Fruit fly (Drosophila melanogaster) whole organism, embryonic: Measurements from ENCODE around the gene CG43318.

Source experiments
- Ada2b ChIP-seq: fragments of 200-800 bp; sonication (Bioruptor generic); IDR thresholded peaks from 2 replicates; pipeline ENCODE4 v1.3.6; 2022; ENCODE audit warnings: missing biosample characterization, missing genetic modification characterization
- BEAF-32 ChIP-seq: fragments of 200-800 bp; sonication (Bioruptor generic); optimal IDR thresholded peaks from 3 replicates; lab custom pipeline; 2017; ENCODE audit warnings: missing biosample characterization, missing genetic modification characterization, mild to moderate bottlenecking, moderate library complexity, missing genetic modification reagents
- CG10959 ChIP-seq: fragments of 200-800 bp; sonication (Bioruptor generic); IDR thresholded peaks from 2 replicates; pipeline ENCODE4 v1.3.6; 2022; ENCODE audit warnings: missing biosample characterization, missing genetic modification characterization
- CG12659 ChIP-seq: fragments of 200-800 bp; sonication (Bioruptor generic); optimal IDR thresholded peaks from 3 replicates; lab custom pipeline; 2017; ENCODE audit warnings: mild to moderate bottlenecking, missing biosample characterization, missing genetic modification reagents, missing genetic modification characterization
- CG12942 ChIP-seq: fragments of 200-800 bp; sonication (Bioruptor generic); optimal IDR thresholded peaks from 3 replicates; lab custom pipeline; 2016; ENCODE audit warnings: missing biosample characterization, missing genetic modification characterization
- CG13287 ChIP-seq: fragments of 200-800 bp; sonication (Bioruptor generic); IDR thresholded peaks from 2 replicates; pipeline ENCODE4 v1.3.6; 2022; ENCODE audit warnings: missing biosample characterization, missing genetic modification characterization; ENCODE audit not compliant: partially characterized antibody
- CG13424 ChIP-seq: fragments of 200-800 bp; sonication (Bioruptor generic); optimal IDR thresholded peaks from 2 replicates; lab custom pipeline; 2019; ENCODE audit warnings: missing biosample characterization, mild to moderate bottlenecking, missing genetic modification characterization, moderate library complexity
- CG15073 ChIP-seq: fragments of 200-800 bp; sonication (Bioruptor generic); optimal IDR thresholded peaks from 2 replicates; lab custom pipeline; 2016; ENCODE audit warnings: missing biosample characterization, missing genetic modification characterization
- CG32767 ChIP-seq: fragments of 200-800 bp; sonication (Bioruptor generic); IDR thresholded peaks from 2 replicates; pipeline ENCODE4 v1.3.6; 2022; ENCODE audit warnings: missing biosample characterization, missing genetic modification characterization
- CG4360 ChIP-seq: fragments of 200-800 bp; sonication (Bioruptor generic); IDR thresholded peaks from 2 replicates; pipeline ENCODE4 v1.3.6; 2022; ENCODE audit warnings: missing biosample characterization, missing genetic modification characterization
- CG43689 ChIP-seq: fragments of 200-800 bp; sonication (Bioruptor generic); IDR thresholded peaks from 2 replicates; pipeline ENCODE4 v1.3.6; 2022; ENCODE audit warnings: missing biosample characterization, missing genetic modification characterization
- CG6272 ChIP-seq: fragments of 200-800 bp; sonication (Bioruptor generic); IDR thresholded peaks from 2 replicates; pipeline ENCODE4 v1.3.6; 2022; ENCODE audit warnings: missing biosample characterization, missing genetic modification characterization
- CG8924 ChIP-seq: fragments of 200-800 bp; optimal IDR thresholded peaks from 3 replicates; lab custom pipeline; 2019; ENCODE audit warnings: missing biosample characterization, mild to moderate bottlenecking, missing genetic modification characterization, moderate library complexity
- CG9727 ChIP-seq: fragments of 200-800 bp; sonication (Bioruptor generic); optimal IDR thresholded peaks from 3 replicates; lab custom pipeline; 2017; ENCODE audit warnings: missing biosample characterization, mild to moderate bottlenecking, missing genetic modification characterization
- CG9817 ChIP-seq: fragments of 200-800 bp; sonication (Bioruptor generic); optimal IDR thresholded peaks from 2 replicates; lab custom pipeline; 2018; ENCODE audit warnings: missing biosample characterization, mild to moderate bottlenecking, missing genetic modification characterization, moderate library complexity
- CG9932 ChIP-seq: fragments of 200-800 bp; sonication (Bioruptor generic); IDR thresholded peaks from 2 replicates; pipeline ENCODE4 v1.3.6; 2022; ENCODE audit warnings: missing biosample characterization, missing genetic modification characterization
- Camta ChIP-seq: fragments of 200-800 bp; sonication (Bioruptor generic); optimal IDR thresholded peaks from 2 replicates; lab custom pipeline; 2016; ENCODE audit warnings: missing biosample characterization, missing genetic modification characterization
- Chrac-16 ChIP-seq: fragments of 200-800 bp; sonication (Bioruptor generic); optimal IDR thresholded peaks from 3 replicates; lab custom pipeline; 2016; ENCODE audit warnings: missing biosample characterization, missing genetic modification characterization
- CkIIα-i1 ChIP-seq: fragments of 200-800 bp; sonication (Bioruptor generic); IDR thresholded peaks from 2 replicates; pipeline ENCODE4 v1.3.6; 2022; ENCODE audit warnings: missing biosample characterization, missing genetic modification characterization
- Dbx ChIP-seq: fragments of 200-800 bp; sonication (Bioruptor generic); IDR thresholded peaks from 3 replicates; pipeline ENCODE4 v1.3.6; 2022; ENCODE audit warnings: missing biosample characterization, missing genetic modification characterization
- E2f1 ChIP-seq: fragments of 200-800 bp; sonication (Bioruptor generic); IDR thresholded peaks from 2 replicates; pipeline ENCODE4 v1.3.6; 2022; ENCODE audit warnings: missing biosample characterization, missing genetic modification characterization
- E2f2 ChIP-seq: fragments of 200-800 bp; sonication (Bioruptor generic); IDR thresholded peaks from 2 replicates; pipeline ENCODE4 v1.3.6; 2022; ENCODE audit warnings: missing biosample characterization, missing genetic modification characterization
- HLH4C ChIP-seq: fragments of 200-800 bp; sonication (Bioruptor generic); IDR thresholded peaks from 3 replicates; pipeline ENCODE4 v1.3.6; 2022; ENCODE audit warnings: missing biosample characterization, missing genetic modification characterization; ENCODE audit not compliant: partially characterized antibody
- HLHmδ ChIP-seq: fragments of 200-800 bp; sonication (Bioruptor generic); optimal IDR thresholded peaks from 2 replicates; lab custom pipeline; 2018; ENCODE audit warnings: missing biosample characterization, mild to moderate bottlenecking, missing genetic modification characterization, moderate library complexity
- Hey ChIP-seq: fragments of 200-800 bp; sonication (Bioruptor generic); optimal IDR thresholded peaks from 3 replicates; lab custom pipeline; 2018; ENCODE audit warnings: missing biosample characterization, mild to moderate bottlenecking, missing genetic modification characterization
- Hsf ChIP-seq: fragments of 200-800 bp; sonication (Bioruptor generic); optimal IDR thresholded peaks from 3 replicates; lab custom pipeline; 2016; ENCODE audit warnings: missing biosample characterization, missing genetic modification characterization
- NFAT ChIP-seq: fragments of 200-800 bp; sonication (Bioruptor generic); IDR thresholded peaks from 2 replicates; pipeline ENCODE4 v1.3.6; 2022; ENCODE audit warnings: missing biosample characterization, missing genetic modification characterization
- Neu2 ChIP-seq: fragments of 200-800 bp; sonication (Bioruptor generic); optimal IDR thresholded peaks from 3 replicates; lab custom pipeline; 2016; ENCODE audit warnings: missing biosample characterization, missing genetic modification characterization, borderline replicate concordance
- NfI ChIP-seq: fragments of 200-800 bp; sonication (Bioruptor generic); optimal IDR thresholded peaks from 3 replicates; lab custom pipeline; 2018; ENCODE audit warnings: missing biosample characterization, mild to moderate bottlenecking, missing genetic modification characterization, moderate library complexity
- Sox100B ChIP-seq: fragments of 200-800 bp; sonication (Bioruptor generic); optimal IDR thresholded peaks from 3 replicates; lab custom pipeline; 2018; ENCODE audit warnings: missing biosample characterization, mild to moderate bottlenecking, missing genetic modification characterization
- Ssrp ChIP-seq: fragments of 200-800 bp; sonication (Bioruptor generic); optimal IDR thresholded peaks from 2 replicates; lab custom pipeline; 2018; ENCODE audit warnings: missing biosample characterization, mild to moderate bottlenecking, missing genetic modification characterization, moderate library complexity
- abd-A ChIP-seq: fragments of 200-800 bp; sonication (Bioruptor generic); optimal IDR thresholded peaks from 3 replicates; lab custom pipeline; 2019; ENCODE audit warnings: missing biosample characterization, mild to moderate bottlenecking, missing genetic modification characterization, moderate library complexity
- amos ChIP-seq: fragments of 200-800 bp; sonication (Bioruptor generic); IDR thresholded peaks from 2 replicates; pipeline ENCODE4 v1.3.6; 2022; ENCODE audit warnings: missing biosample characterization, missing genetic modification characterization; ENCODE audit not compliant: partially characterized antibody
- aop ChIP-seq: fragments of 200-800 bp; sonication (Bioruptor generic); IDR thresholded peaks from 2 replicates; pipeline ENCODE4 v1.3.6; 2022; ENCODE audit warnings: missing biosample characterization, missing genetic modification characterization
- bab2 ChIP-seq: fragments of 200-800 bp; sonication (Bioruptor generic); optimal IDR thresholded peaks from 2 replicates; lab custom pipeline; 2016; ENCODE audit warnings: missing biosample characterization, missing genetic modification characterization
- btn ChIP-seq: fragments of 200-800 bp; sonication (Bioruptor generic); optimal IDR thresholded peaks from 2 replicates; lab custom pipeline; 2016; ENCODE audit warnings: missing biosample characterization, missing genetic modification characterization
- chinmo ChIP-seq: fragments of 200-800 bp; sonication (Bioruptor generic); IDR thresholded peaks from 4 replicates; pipeline ENCODE4 v1.3.6; 2022; ENCODE audit warnings: missing biosample characterization, missing genetic modification characterization; ENCODE audit not compliant: partially characterized antibody
- ci ChIP-seq: fragments of 200-800 bp; sonication (Bioruptor generic); IDR thresholded peaks from 3 replicates; pipeline ENCODE4 v1.3.6; 2022; ENCODE audit warnings: missing biosample characterization, missing genetic modification characterization
- da ChIP-seq: fragments of 200-800 bp; sonication (Bioruptor generic); optimal IDR thresholded peaks from 2 replicates; lab custom pipeline; 2016; ENCODE audit warnings: missing biosample characterization, missing genetic modification characterization
- gce ChIP-seq: fragments of 200-800 bp; sonication (Bioruptor generic); IDR thresholded peaks from 3 replicates; pipeline ENCODE4 v1.3.6; 2022; ENCODE audit warnings: missing biosample characterization, missing genetic modification characterization
- grn ChIP-seq: fragments of 200-800 bp; sonication (Bioruptor generic); optimal IDR thresholded peaks from 3 replicates; lab custom pipeline; 2017; ENCODE audit warnings: missing biosample characterization, missing genetic modification characterization
- inv ChIP-seq: fragments of 200-800 bp; sonication (Bioruptor generic); IDR thresholded peaks from 2 replicates; pipeline ENCODE4 v1.3.6; 2022; ENCODE audit warnings: missing biosample characterization, missing genetic modification characterization; ENCODE audit not compliant: partially characterized antibody
- lab ChIP-seq: fragments of 200-800 bp; sonication (Bioruptor generic); optimal IDR thresholded peaks from 3 replicates; lab custom pipeline; 2017; ENCODE audit warnings: missing biosample characterization, missing genetic modification characterization, mild to moderate bottlenecking, moderate library complexity, missing genetic modification reagents
- org-1 ChIP-seq: fragments of 200-800 bp; sonication (Bioruptor generic); optimal IDR thresholded peaks from 2 replicates; lab custom pipeline; 2017; ENCODE audit warnings: missing biosample characterization, missing genetic modification characterization
- sens ChIP-seq: fragments of 200-800 bp; sonication (Bioruptor generic); peaks from one replicate; lab custom pipeline; 2016; ENCODE audit warnings: missing biosample characterization, missing genetic modification characterization
- slou ChIP-seq: fragments of 200-800 bp; sonication (Bioruptor generic); optimal IDR thresholded peaks from 3 replicates; lab custom pipeline; 2016; ENCODE audit warnings: missing biosample characterization, missing genetic modification characterization
- slp2 ChIP-seq: fragments of 200-800 bp; sonication (Bioruptor generic); optimal IDR thresholded peaks from 2 replicates; lab custom pipeline; 2016; ENCODE audit warnings: missing biosample characterization, missing genetic modification characterization
- so ChIP-seq: fragments of 200-800 bp; sonication (Bioruptor generic); IDR thresholded peaks from 3 replicates; pipeline ENCODE4 v1.3.6; 2022; ENCODE audit warnings: missing biosample characterization, missing genetic modification characterization
- tup ChIP-seq: fragments of 200-800 bp; sonication (Bioruptor generic); optimal IDR thresholded peaks from 2 replicates; lab custom pipeline; 2016; ENCODE audit warnings: missing biosample characterization, mild to moderate bottlenecking, missing genetic modification characterization, moderate library complexity

Gene CG43318

DNA sequence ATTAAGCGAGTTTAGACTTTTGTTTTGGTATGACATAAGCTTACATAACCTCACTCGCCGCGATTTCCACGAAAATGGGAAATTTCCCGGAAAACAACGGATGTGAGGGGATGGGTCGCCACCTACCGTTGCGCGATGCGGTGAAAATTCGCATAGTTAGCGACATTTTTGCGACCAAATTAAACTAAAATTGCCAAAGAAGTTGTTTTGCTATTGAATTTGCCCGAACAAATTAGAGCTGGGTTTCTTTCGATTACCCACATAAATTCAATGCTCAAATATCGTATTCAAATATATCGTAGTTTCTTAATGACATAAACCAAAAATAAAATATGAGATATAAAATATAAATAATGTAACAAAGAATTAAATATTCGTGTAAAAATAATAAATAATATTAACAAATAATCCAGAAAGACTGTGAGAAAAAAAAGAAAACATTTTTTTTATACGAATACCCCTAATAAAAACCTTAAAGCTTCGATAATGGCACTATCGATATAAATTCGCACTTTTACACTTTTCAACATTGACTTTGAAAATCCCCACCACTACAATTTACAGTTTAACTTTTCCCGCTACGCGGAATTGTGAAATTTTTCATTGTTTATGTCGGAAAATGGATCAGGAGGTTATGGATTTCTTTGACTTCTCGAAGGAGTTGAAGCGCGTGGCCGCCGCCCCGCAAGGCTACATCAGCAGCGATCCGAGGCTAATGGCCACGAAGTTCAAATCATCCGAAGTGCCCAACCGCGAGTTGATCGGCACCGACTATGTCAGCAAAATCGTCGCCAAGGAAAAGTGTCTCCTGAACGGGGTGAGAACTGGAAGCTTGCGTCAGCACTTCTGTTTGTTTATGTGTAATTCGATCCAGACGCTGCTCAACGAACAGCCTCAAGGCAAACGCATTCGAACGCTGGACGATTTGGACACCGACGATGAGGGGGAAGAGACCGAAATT is 3.9 kb upstream of the CG43318 start, which contains the start of the genes ND-23 and spn-E (continued):
- no peak for TF ChIP-seq CG10959 (GFP tag; lab: Robert Waterston, UW)
- no peak for TF ChIP-seq Hey (tag; lab: Kevin White, UChicago)
- no peak for TF ChIP-seq Hsf (GFP tag; lab: Kevin White, UChicago)
- TF ChIP-seq amos (GFP tag; lab: Robert Waterston, UW): peak; percentile 69
- TF ChIP-seq CG13424: peak; percentile 67
- no peak for TF ChIP-seq Camta (GFP tag; lab: Kevin White, UChicago)
- peak; percentile 52 for TF ChIP-seq NfI (GFP tag; lab: Kevin White, UChicago)
- no peak for TF ChIP-seq tup (GFP tag; lab: Kevin White, UChicago)
- no peak for TF ChIP-seq slp2 (GFP tag; lab: Kevin White, UChicago)
- TF ChIP-seq gce: no peak
- TF ChIP-seq Dbx (GFP tag; lab: Robert Waterston, UW): peak; percentile 73; the same call in 2 of the 3 replicates
- TF ChIP-seq Ada2b: peak; percentile 6; the same call in 1 of the 2 replicates
- peak; percentile 40 for TF ChIP-seq CG9727 (GFP tag; lab: Kevin White, UChicago)
- no peak for TF ChIP-seq HLHmδ (GFP tag; lab: Kevin White, UChicago)
- no peak for TF ChIP-seq CkIIα-i1 (GFP tag; lab: Robert Waterston, UW)
- TF ChIP-seq bab2: no peak
- TF ChIP-seq da: no peak
- no peak for TF ChIP-seq CG43689 (GFP tag; lab: Robert Waterston, UW)
- TF ChIP-seq abd-A (tag; lab: Kevin White, UChicago): no peak
- peak; percentile 75 for TF ChIP-seq inv
- no peak for TF ChIP-seq CG4360 (GFP tag; lab: Robert Waterston, UW)
- TF ChIP-seq CG12659 (GFP tag; lab: Kevin White, UChicago): peak; percentile 74
- TF ChIP-seq aop: no peak
- TF ChIP-seq CG15073 (GFP tag; lab: Kevin White, UChicago): no peak
- TF ChIP-seq BEAF-32 (GFP tag; lab: Kevin White, UChicago): peak; percentile 77
- no peak for TF ChIP-seq org-1 (GFP tag; lab: Kevin White, UChicago)
- peak; percentile 87 for TF ChIP-seq CG13287 (GFP tag; lab: Robert Waterston, UW)
- TF ChIP-seq Chrac-16: peak; percentile 60
- no peak for TF ChIP-seq so (GFP tag; lab: Robert Waterston, UW)
- TF ChIP-seq CG8924 (tag; lab: Kevin White, UChicago): peak; percentile 54
- TF ChIP-seq NFAT (GFP tag; lab: Robert Waterston, UW): 0 out of 2 replicates have a peak, but pooled peaks have one; percentile 39
- no peak for TF ChIP-seq lab (GFP tag; lab: Kevin White, UChicago)
- peak; percentile 69 for TF ChIP-seq E2f1 (GFP tag; lab: Robert Waterston, UW)
- no peak; the same call in 1 of the 2 replicates for TF ChIP-seq CG6272 (GFP tag; lab: Robert Waterston, UW)
- TF ChIP-seq CG12942 (GFP tag; lab: Kevin White, UChicago): peak; percentile 44
- peak; percentile 65 for TF ChIP-seq HLH4C (GFP tag; lab: Robert Waterston, UW)
- peak; percentile 54 for TF ChIP-seq Ssrp (tag; lab: Kevin White, UChicago)
- peak; percentile 49 for TF ChIP-seq CG9817
- peak; percentile 33 for TF ChIP-seq sens
- no peak for TF ChIP-seq Neu2
- no peak for TF ChIP-seq grn (GFP tag; lab: Kevin White, UChicago)
- peak; percentile 54 for TF ChIP-seq Sox100B (GFP tag; lab: Kevin White, UChicago)
- TF ChIP-seq chinmo: 0 out of 4 replicates have a peak, but pooled peaks have one; percentile 30
- no peak for TF ChIP-seq btn
- peak; percentile 72 for TF ChIP-seq CG9932 (GFP tag; lab: Robert Waterston, UW)
- TF ChIP-seq E2f2: peak; percentile 89
- no peak for TF ChIP-seq slou (GFP tag; lab: Kevin White, UChicago)
- no peak for TF ChIP-seq ci (GFP tag; lab: Robert Waterston, UW)
- no peak for TF ChIP-seq CG32767 (GFP tag; lab: Robert Waterston, UW)
